Fruit fly (Drosophila melanogaster): ENCODE results near the gene Ca-alpha1T.

- TF ChIP-seq CG11762 (GFP tag; optimal IDR thresholded peaks at IDR 0.05; ENCODE audit: insufficient read depth), result no peak
- TF ChIP-seq Gug (GFP tag; IDR thresholded peaks at IDR 0.05), result no peak
These were observed 98.2 kb downstream of the Ca-alpha1T start for dm6 chrX:6094078-6094477.
